Fruit fly (Drosophila melanogaster) whole organism, pupa: Measurements from ENCODE around the gene CG7432.

Experiments used
- CG12605 ChIP-seq: fragments of 200-800 bp; sonication (Bioruptor generic); IDR thresholded peaks from 2 replicates; pipeline ENCODE4 v1.3.6; 2022; ENCODE audit warnings: missing biosample characterization, missing genetic modification characterization
- CG13204 ChIP-seq: fragments of 200-800 bp; sonication (Bioruptor generic); optimal IDR thresholded peaks from 2 replicates; lab custom pipeline; 2018; ENCODE audit warnings: missing biosample characterization, mild to moderate bottlenecking, missing genetic modification characterization, moderate library complexity
- CG32121 ChIP-seq: fragments of 200-800 bp; sonication (Bioruptor generic); IDR thresholded peaks from 2 replicates; pipeline ENCODE4 v1.3.6; 2022; ENCODE audit warnings: missing biosample characterization, missing genetic modification characterization
- CG34367 ChIP-seq: fragments of 200-800 bp; sonication (Bioruptor generic); optimal IDR thresholded peaks from 2 replicates; lab custom pipeline; 2018; ENCODE audit warnings: missing biosample characterization, mild to moderate bottlenecking, missing genetic modification characterization
- D1 ChIP-seq: fragments of 200-800 bp; sonication (Bioruptor generic); optimal IDR thresholded peaks from 2 replicates; lab custom pipeline; 2018; ENCODE audit warnings: missing biosample characterization, mild to moderate bottlenecking, missing genetic modification characterization, moderate library complexity
- EcR ChIP-seq: fragments of 200-800 bp; sonication (Bioruptor generic); optimal IDR thresholded peaks from 3 replicates; lab custom pipeline; 2019; ENCODE audit warnings: missing biosample characterization, missing genetic modification characterization, mild to moderate bottlenecking, moderate library complexity, missing genetic modification reagents
- Pif1B ChIP-seq: fragments of 200-800 bp; sonication (Bioruptor generic); optimal IDR thresholded peaks from 3 replicates; lab custom pipeline; 2016; ENCODE audit warnings: missing biosample characterization, missing genetic modification characterization
- Snoo ChIP-seq: fragments of 200-800 bp; sonication (Bioruptor generic); optimal IDR thresholded peaks from 3 replicates; lab custom pipeline; 2017; ENCODE audit warnings: missing biosample characterization, mild to moderate bottlenecking, missing genetic modification characterization, inconsistent platforms
- fd96Ca ChIP-seq: fragments of 200-800 bp; sonication (Bioruptor generic); IDR thresholded peaks from 3 replicates; pipeline ENCODE4 v1.3.6; 2022; ENCODE audit warnings: missing biosample characterization, missing genetic modification characterization
- rn ChIP-seq: fragments of 200-800 bp; sonication (Bioruptor generic); IDR thresholded peaks from 2 replicates; pipeline ENCODE4 v1.3.6; 2022; ENCODE audit warnings: missing biosample characterization, missing genetic modification characterization

DNA sequence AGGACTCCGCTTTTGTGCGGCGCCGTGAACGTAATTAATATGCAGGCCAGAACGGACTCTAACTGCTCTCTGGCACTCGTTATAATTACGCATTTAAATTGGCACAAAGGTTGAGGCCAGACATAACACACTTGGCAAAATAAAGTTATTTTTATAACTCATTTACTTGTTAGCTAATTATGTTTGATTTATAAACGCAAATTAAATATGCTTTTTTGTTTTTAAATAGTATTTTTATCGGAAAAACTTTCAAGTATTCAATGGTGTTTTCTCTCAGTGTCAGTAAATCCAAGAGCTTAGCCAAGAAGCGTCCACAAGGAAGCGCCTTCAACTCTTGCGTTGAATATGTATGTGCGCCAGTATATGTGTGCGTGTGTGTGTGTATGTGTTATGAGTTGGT is 8.1 kb downstream of the CG7432 start:
- TF ChIP-seq D1 (tag; lab: Kevin White, UChicago) (no peak), CG12605 (no peak), Pif1B (GFP tag; lab: Kevin White, UChicago) (no peak), EcR (GFP tag; lab: Kevin White, UChicago) (no peak), CG13204 (GFP tag; lab: Kevin White, UChicago) (no peak), CG32121 (GFP tag; lab: Robert Waterston, UW) (no peak; the same call in 1 of the 2 replicates), fd96Ca (GFP tag; lab: Robert Waterston, UW) (no peak), CG34367 (tag; lab: Kevin White, UChicago) (no peak), Snoo (tag; lab: Kevin White, UChicago) (no peak), rn (GFP tag; lab: Robert Waterston, UW) (no peak)
